Fruit fly (Drosophila melanogaster) whole organism, prepupa: Measurements from ENCODE around the gene Pos.

Experiments
- CG10631 ChIP-seq: fragments of 200-800 bp; sonication (Bioruptor generic); optimal IDR thresholded peaks from 2 replicates; lab custom pipeline; 2016; ENCODE audit warnings: missing biosample characterization, missing genetic modification characterization
- CG11902 ChIP-seq: fragments of 200-800 bp; sonication (Bioruptor generic); optimal IDR thresholded peaks from 3 replicates; lab custom pipeline; 2016; ENCODE audit warnings: missing biosample characterization, missing genetic modification characterization
- CG15336 ChIP-seq: fragments of 200-800 bp; sonication (Bioruptor generic); IDR thresholded peaks from 2 replicates; pipeline ENCODE4 v1.3.6; 2022; ENCODE audit warnings: missing biosample characterization, missing genetic modification characterization
- CG16779 ChIP-seq: fragments of 200-800 bp; sonication (Bioruptor generic); optimal IDR thresholded peaks from 3 replicates; lab custom pipeline; 2017; ENCODE audit warnings: missing biosample characterization, mild to moderate bottlenecking, missing genetic modification characterization
- CG31627 ChIP-seq: fragments of 200-800 bp; sonication (Bioruptor generic); optimal IDR thresholded peaks from 3 replicates; lab custom pipeline; 2016; ENCODE audit warnings: missing biosample characterization, missing genetic modification characterization
- CG32006 ChIP-seq: fragments of 200-800 bp; sonication (Bioruptor generic); optimal IDR thresholded peaks from 3 replicates; lab custom pipeline; 2017; ENCODE audit warnings: missing biosample characterization, mild to moderate bottlenecking, missing genetic modification characterization
- CG3919 ChIP-seq: fragments of 200-800 bp; sonication (Bioruptor generic); optimal IDR thresholded peaks from 3 replicates; lab custom pipeline; 2016; ENCODE audit warnings: missing biosample characterization, missing genetic modification characterization
- CG6163 ChIP-seq: fragments of 200-800 bp; sonication (Bioruptor generic); IDR thresholded peaks from 3 replicates; pipeline ENCODE4 v1.3.6; 2022; ENCODE audit warnings: missing biosample characterization, missing genetic modification characterization
- CG6854 ChIP-seq: fragments of 200-800 bp; sonication (Bioruptor generic); optimal IDR thresholded peaks from 2 replicates; lab custom pipeline; 2017; ENCODE audit warnings: missing biosample characterization, mild to moderate bottlenecking, missing genetic modification characterization
- CG8119 ChIP-seq: fragments of 200-800 bp; sonication (Bioruptor generic); IDR thresholded peaks from 3 replicates; pipeline ENCODE4 v1.3.6; 2022; ENCODE audit warnings: missing biosample characterization, missing genetic modification characterization
- CG8632 ChIP-seq: fragments of 200-800 bp; sonication (Bioruptor generic); optimal IDR thresholded peaks from 3 replicates; lab custom pipeline; 2016; ENCODE audit warnings: missing biosample characterization, missing genetic modification characterization
- CG9139 ChIP-seq: fragments of 200-800 bp; sonication (Bioruptor generic); optimal IDR thresholded peaks from 3 replicates; lab custom pipeline; 2017; ENCODE audit warnings: missing biosample characterization, mild to moderate bottlenecking, missing genetic modification characterization
- Eip75B ChIP-seq: fragments of 200-800 bp; sonication (Bioruptor generic); optimal IDR thresholded peaks from 3 replicates; lab custom pipeline; 2016; ENCODE audit warnings: missing biosample characterization, missing genetic modification characterization
- Eip78C ChIP-seq: fragments of 200-800 bp; sonication (Bioruptor generic); peaks from one replicate; lab custom pipeline; 2016; ENCODE audit warnings: missing biosample characterization, missing genetic modification characterization
- Eip93F ChIP-seq: fragments of 200-800 bp; sonication (Bioruptor generic); optimal IDR thresholded peaks from 2 replicates; lab custom pipeline; 2016; ENCODE audit warnings: missing biosample characterization, mild to moderate bottlenecking, missing genetic modification characterization
- Ets21C ChIP-seq: fragments of 200-800 bp; sonication (Bioruptor generic); optimal IDR thresholded peaks from 3 replicates; lab custom pipeline; 2016; ENCODE audit warnings: missing biosample characterization, missing genetic modification characterization
- Gug ChIP-seq: fragments of 200-800 bp; sonication (Bioruptor generic); IDR thresholded peaks from 2 replicates; pipeline ENCODE4 v1.3.6; 2022; ENCODE audit warnings: missing biosample characterization, missing genetic modification characterization
- Hr38 ChIP-seq: sonication (Bioruptor generic); optimal IDR thresholded peaks from 2 replicates; lab custom pipeline; 2016; ENCODE audit warnings: missing biosample characterization, missing genetic modification characterization
- Hr39 ChIP-seq: fragments of 200-800 bp; sonication (Bioruptor generic); optimal IDR thresholded peaks from 2 replicates; lab custom pipeline; 2016; ENCODE audit warnings: missing biosample characterization, missing genetic modification characterization
- Hr4 ChIP-seq: fragments of 200-800 bp; sonication (Bioruptor generic); optimal IDR thresholded peaks from 3 replicates; lab custom pipeline; 2016; ENCODE audit warnings: missing biosample characterization, missing genetic modification characterization
- Met ChIP-seq: fragments of 200-800 bp; sonication (Bioruptor generic); optimal IDR thresholded peaks from 3 replicates; lab custom pipeline; 2016; ENCODE audit warnings: missing biosample characterization, missing genetic modification characterization
- OdsH ChIP-seq: fragments of 200-800 bp; sonication (Bioruptor generic); optimal IDR thresholded peaks from 3 replicates; lab custom pipeline; 2016; ENCODE audit warnings: missing biosample characterization, missing genetic modification characterization
- Sox102F ChIP-seq: fragments of 200-800 bp; sonication (Bioruptor generic); optimal IDR thresholded peaks from 2 replicates; lab custom pipeline; 2016; ENCODE audit warnings: missing biosample characterization, mild to moderate bottlenecking, missing genetic modification characterization
- Sox14 ChIP-seq: fragments of 200-800 bp; sonication (Bioruptor generic); optimal IDR thresholded peaks from 3 replicates; lab custom pipeline; 2016; ENCODE audit warnings: missing biosample characterization, missing genetic modification characterization
- achi ChIP-seq: fragments of 200-800 bp; sonication (Bioruptor generic); optimal IDR thresholded peaks from 3 replicates; lab custom pipeline; 2016; ENCODE audit warnings: missing biosample characterization, missing genetic modification characterization
- acj6 ChIP-seq: fragments of 200-800 bp; sonication (Bioruptor generic); optimal IDR thresholded peaks from 3 replicates; lab custom pipeline; 2016; ENCODE audit warnings: missing biosample characterization, missing genetic modification characterization
- eg ChIP-seq: fragments of 200-800 bp; sonication (Bioruptor generic); IDR thresholded peaks from 3 replicates; pipeline ENCODE4 v1.3.6; 2022; ENCODE audit warnings: missing biosample characterization, missing genetic modification characterization
- esn ChIP-seq: fragments of 200-800 bp; sonication (Bioruptor generic); optimal IDR thresholded peaks from 2 replicates; lab custom pipeline; 2016; ENCODE audit warnings: missing biosample characterization, mild to moderate bottlenecking, missing genetic modification characterization, moderate library complexity
- fd85E ChIP-seq: fragments of 200-800 bp; sonication (Bioruptor generic); optimal IDR thresholded peaks from 3 replicates; lab custom pipeline; 2016; ENCODE audit warnings: missing biosample characterization, missing genetic modification characterization
- fkh ChIP-seq: fragments of 200-800 bp; sonication (Bioruptor generic); optimal IDR thresholded peaks from 3 replicates; lab custom pipeline; 2017; ENCODE audit warnings: missing biosample characterization, mild to moderate bottlenecking, missing genetic modification characterization, moderate library complexity
- pdm3 ChIP-seq: fragments of 200-800 bp; sonication (Bioruptor generic); optimal IDR thresholded peaks from 3 replicates; lab custom pipeline; 2016; ENCODE audit warnings: missing biosample characterization, missing genetic modification characterization
- salr ChIP-seq, 2 experiments: fragments of 200-800 bp; sonication (Bioruptor generic); optimal IDR thresholded peaks; 3 replicates each; lab custom pipeline; 2016 to 2018; ENCODE audit warnings: missing biosample characterization in 2 of 2, missing genetic modification characterization in 2 of 2, mild to moderate bottlenecking in 1 of 2
- ss ChIP-seq, 2 experiments: fragments of 200-800 bp; sonication (Bioruptor generic); optimal IDR thresholded peaks; 2 replicates in 1 of 2; 3 replicates in 1 of 2; lab custom pipeline; 2017 to 2018; ENCODE audit warnings: mild to moderate bottlenecking in 2 of 2, missing biosample characterization in 2 of 2, missing genetic modification characterization in 2 of 2, moderate library complexity in 1 of 2
- svp ChIP-seq: fragments of 200-800 bp; sonication (Bioruptor generic); peaks from one replicate; lab custom pipeline; 2016; ENCODE audit warnings: missing biosample characterization, missing genetic modification characterization

Pos gene

dm6 chr3R:31991786-31992185 lies 46.3 kb upstream of the Pos start (continued):
- peak; percentile 34 for TF ChIP-seq CG31627 (GFP tag; lab: Kevin White, UChicago)
- TF ChIP-seq fkh (GFP tag; lab: Kevin White, UChicago): no peak
- no peak for TF ChIP-seq Eip93F (GFP tag; lab: Kevin White, UChicago)
- TF ChIP-seq Met (GFP tag; lab: Kevin White, UChicago): peak; percentile 71
- TF ChIP-seq CG3919 (GFP tag; lab: Kevin White, UChicago): peak; percentile 73
- TF ChIP-seq CG8632: peak; percentile 76
- peak; percentile 64 for TF ChIP-seq achi (GFP tag; lab: Kevin White, UChicago)
- peak; percentile 48 for TF ChIP-seq Eip75B
- peak; percentile 58 for TF ChIP-seq CG11902 (GFP tag; lab: Kevin White, UChicago)
- TF ChIP-seq OdsH: peak; percentile 64
- peak; percentile 71 for TF ChIP-seq esn (GFP tag; lab: Kevin White, UChicago)

- TF ChIP-seq CG6163 (GFP tag; lab: Robert Waterston, UW) (no peak), eg (GFP tag; lab: Robert Waterston, UW) (0 out of 3 replicates have a peak, but pooled peaks have one; percentile 24)
Measured at dm6 chr3R:32006330-32006729, 31.8 kb upstream of the Pos start.

- TF ChIP-seq CG11902 (GFP tag; lab: Kevin White, UChicago) (no peak), Hr4 (no peak), pdm3 (no peak), CG3919 (GFP tag; lab: Kevin White, UChicago) (no peak), CG6854 (GFP tag; lab: Kevin White, UChicago) (no peak), CG8119 (GFP tag; lab: Robert Waterston, UW) (no peak), salr (GFP tag; optimal IDR thresholded peaks at IDR 0.05; lab: Kevin White, UChicago) (no peak), Hr38 (GFP tag; lab: Kevin White, UChicago) (no peak), Gug (GFP tag; lab: Robert Waterston, UW) (no peak), ss (GFP tag; optimal IDR thresholded peaks at IDR 0.05; lab: Kevin White, UChicago) (no peak), Ets21C (no peak), Hr39 (no peak)
Measured at dm6 chr3R:32015400-32016215, 22.5 kb upstream of the Pos start, which contains the start of gene heph. heph (minus strand) TSS chr3R:32015520.

DNA sequence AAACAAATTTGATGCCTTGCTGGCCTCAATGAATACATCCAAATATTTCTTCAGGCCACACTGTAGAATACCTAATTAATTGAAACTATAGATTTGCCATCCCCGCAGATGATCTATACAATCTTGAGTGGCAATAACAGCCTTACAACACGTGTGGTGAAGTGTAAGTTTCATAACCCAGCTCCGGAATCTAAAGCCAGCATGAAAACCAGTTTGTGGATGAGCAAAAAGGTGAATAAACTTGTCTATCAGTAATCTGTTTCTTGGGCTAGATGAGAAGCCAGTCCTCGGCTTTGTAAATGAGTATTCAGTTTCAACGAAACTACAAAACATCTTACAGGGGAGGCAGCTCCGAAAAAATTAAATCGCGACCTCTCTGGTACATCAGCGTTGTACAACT lies 16.0 kb upstream of the Pos start:
- no peak for TF ChIP-seq CG16779 (tag; lab: Kevin White, UChicago)
- TF ChIP-seq ss (GFP tag; optimal IDR thresholded peaks at IDR 0.05; lab: Kevin White, UChicago): peak in 1 of 2 experiments; percentile 19
- peak; percentile 24 for TF ChIP-seq Eip78C (GFP tag; lab: Kevin White, UChicago)
- TF ChIP-seq CG10631 (GFP tag; lab: Kevin White, UChicago): peak; percentile 33

DNA sequence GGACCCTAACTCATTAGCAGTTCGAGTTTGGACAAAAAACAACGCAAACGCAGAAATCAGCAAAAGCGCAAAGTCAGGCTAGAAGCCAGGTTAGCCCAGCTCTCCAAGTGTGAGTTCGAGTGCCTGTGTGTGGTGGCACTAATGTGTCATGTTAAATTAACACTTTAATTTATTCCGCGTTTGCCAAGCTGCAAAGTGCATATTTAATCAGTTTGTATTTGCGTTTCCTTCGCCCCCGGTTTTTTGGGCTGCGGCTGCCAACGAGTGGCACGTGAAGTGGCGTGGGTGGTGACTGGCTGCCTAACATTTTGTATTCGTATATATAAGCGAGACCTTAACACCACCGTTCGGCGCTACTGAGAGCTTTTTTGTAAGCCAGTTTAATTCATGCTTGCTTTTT lies 9.0 kb upstream of the Pos start:
- TF ChIP-seq fkh (GFP tag; lab: Kevin White, UChicago) (peak; percentile 11), CG15336 (GFP tag; lab: Robert Waterston, UW) (no peak)

- TF ChIP-seq Eip93F (GFP tag; lab: Kevin White, UChicago) (no peak), OdsH (peak; percentile 21), fd85E (GFP tag; lab: Kevin White, UChicago) (no peak), Sox14 (GFP tag; lab: Kevin White, UChicago) (peak; percentile 12), Sox102F (no peak), Ets21C (no peak), Met (GFP tag; lab: Kevin White, UChicago) (peak; percentile 10), achi (GFP tag; lab: Kevin White, UChicago) (peak; percentile 32), Eip78C (GFP tag; lab: Kevin White, UChicago) (peak; percentile 55), svp (GFP tag; lab: Kevin White, UChicago) (peak; percentile 48), fkh (GFP tag; lab: Kevin White, UChicago) (no peak), esn (GFP tag; lab: Kevin White, UChicago) (peak; percentile 26), CG10631 (GFP tag; lab: Kevin White, UChicago) (peak; percentile 13), pdm3 (peak; percentile 28), Hr4 (peak; percentile 52), CG9139 (GFP tag; lab: Kevin White, UChicago) (no peak), acj6 (peak; percentile 24), CG3919 (GFP tag; lab: Kevin White, UChicago) (peak; percentile 34), CG32006 (peak; percentile 47), Gug (GFP tag; lab: Robert Waterston, UW) (0 out of 2 replicates have a peak, but pooled peaks have one; percentile 33)
Measured at dm6 chr3R:32032885-32033284, 5.2 kb upstream of the Pos start.
